Fruit fly (Drosophila melanogaster) whole organism, wandering third instar larva: Measurements from ENCODE around the gene CG13082.

Source experiments
- Abd-B ChIP-seq: fragments of >200 bp; optimal IDR thresholded peaks from 2 replicates; lab custom pipeline; 2017; ENCODE audit warnings: missing biosample characterization, missing genetic modification characterization
- CG32264 ChIP-seq: fragments of 200-800 bp; sonication (Bioruptor generic); optimal IDR thresholded peaks from 2 replicates; lab custom pipeline; 2016; ENCODE audit warnings: missing biosample characterization, missing genetic modification characterization
- CrebA ChIP-seq: fragments of 200-800 bp; sonication (Bioruptor generic); optimal IDR thresholded peaks from 2 replicates; lab custom pipeline; 2016; ENCODE audit warnings: missing biosample characterization, mild to moderate bottlenecking, missing genetic modification characterization, borderline replicate concordance
- Dfd ChIP-seq: fragments of >200 bp; optimal IDR thresholded peaks from 2 replicates; lab custom pipeline; 2017; ENCODE audit warnings: missing biosample characterization, missing genetic modification characterization
- GATAd ChIP-seq: sonication (Bioruptor generic); optimal IDR thresholded peaks from 2 replicates; lab custom pipeline; 2016; ENCODE audit warnings: missing biosample characterization, missing genetic modification characterization
- HLH106 ChIP-seq: fragments of 200-800 bp; optimal IDR thresholded peaks from 3 replicates; lab custom pipeline; 2019; ENCODE audit warnings: missing biosample characterization, mild to moderate bottlenecking, missing genetic modification characterization, moderate library complexity
- Hnf4 ChIP-seq: fragments of 200-800 bp; sonication (Bioruptor generic); optimal IDR thresholded peaks from 2 replicates; lab custom pipeline; 2016; ENCODE audit warnings: missing biosample characterization, mild to moderate bottlenecking, missing genetic modification characterization
- Hr78 ChIP-seq: fragments of >200 bp; optimal IDR thresholded peaks from 2 replicates; lab custom pipeline; 2017; ENCODE audit warnings: missing biosample characterization, missing genetic modification characterization
- Hr83 ChIP-seq: fragments of 200-300 bp; sonication (Bioruptor generic); optimal IDR thresholded peaks from 2 replicates; lab custom pipeline; 2016; ENCODE audit warnings: missing biosample characterization, mild to moderate bottlenecking, missing genetic modification characterization, moderate library complexity; ENCODE audit not compliant: poor library complexity, severe bottlenecking
- Jra ChIP-seq: sonication (Bioruptor generic); optimal IDR thresholded peaks from 2 replicates; lab custom pipeline; 2016; ENCODE audit warnings: missing biosample characterization, missing genetic modification characterization
- Myc ChIP-seq: fragments of >200 bp; optimal IDR thresholded peaks from 2 replicates; lab custom pipeline; 2017
- N ChIP-seq: fragments of >200 bp; optimal IDR thresholded peaks from 2 replicates; lab custom pipeline; 2018; ENCODE audit warnings: missing biosample characterization, missing external identifiers, missing genetic modification characterization
- OdsH ChIP-seq: fragments of 200-800 bp; sonication (Bioruptor generic); optimal IDR thresholded peaks from 2 replicates; lab custom pipeline; 2016; ENCODE audit warnings: missing biosample characterization, mild to moderate bottlenecking, missing genetic modification characterization
- Rel ChIP-seq, 2 experiments: fragments of 200-800 bp; sonication (Bioruptor generic) in 1 of 2; optimal IDR thresholded peaks; 2 replicates in 1 of 2; 3 replicates in 1 of 2; lab custom pipeline; 2016 to 2019; ENCODE audit warnings: mild to moderate bottlenecking in 2 of 2, missing biosample characterization in 2 of 2, missing genetic modification characterization in 2 of 2, moderate library complexity in 1 of 2
- Sp1 ChIP-seq: fragments of 200-800 bp; sonication (Bioruptor generic); optimal IDR thresholded peaks from 3 replicates; lab custom pipeline; 2019; ENCODE audit warnings: missing biosample characterization, mild to moderate bottlenecking, missing genetic modification characterization, moderate library complexity
- Vsx2 ChIP-seq: fragments of 200-300, 225-300 bp; sonication (Bioruptor generic); optimal IDR thresholded peaks from 2 replicates; lab custom pipeline; 2018; ENCODE audit warnings: missing biosample characterization, missing genetic modification characterization; ENCODE audit not compliant: partially characterized antibody
- br ChIP-seq: fragments of 200-800 bp; sonication (Bioruptor generic); optimal IDR thresholded peaks from 2 replicates; lab custom pipeline; 2016; ENCODE audit warnings: missing biosample characterization, missing genetic modification characterization
- brk ChIP-seq: fragments of 200-800 bp; sonication (Bioruptor generic); optimal IDR thresholded peaks from 2 replicates; lab custom pipeline; 2016; ENCODE audit warnings: missing biosample characterization, mild to moderate bottlenecking, missing genetic modification characterization
- dl ChIP-seq, 2 experiments: fragments of 175-275, 200-275 bp in 1 of 2; fragments of 200-275 bp in 1 of 2; sonication (Bioruptor generic); optimal IDR thresholded peaks; lab custom pipeline; 2018; ENCODE audit warnings: mild to moderate bottlenecking in 2 of 2, missing biosample characterization in 2 of 2, missing genetic modification characterization in 2 of 2, moderate library complexity in 2 of 2; ENCODE audit not compliant: partially characterized antibody in 2 of 2, insufficient read depth in 1 of 2
- dmrt93B ChIP-seq: fragments of 200-800 bp; sonication (Bioruptor generic); optimal IDR thresholded peaks from 2 replicates; lab custom pipeline; 2018; ENCODE audit warnings: missing biosample characterization, mild to moderate bottlenecking, missing genetic modification characterization
- dsf ChIP-seq: sonication (Bioruptor generic); optimal IDR thresholded peaks from 2 replicates; lab custom pipeline; 2016; ENCODE audit warnings: missing biosample characterization, missing genetic modification characterization, borderline replicate concordance
- ey ChIP-seq: fragments of 200-800 bp; sonication (Bioruptor generic); optimal IDR thresholded peaks from 2 replicates; lab custom pipeline; 2016; ENCODE audit warnings: missing biosample characterization, missing genetic modification characterization
- foxo ChIP-seq, 2 experiments: fragments of 200-800 bp; sonication (Bioruptor generic); optimal IDR thresholded peaks; 2 replicates in 1 of 2; 3 replicates in 1 of 2; lab custom pipeline; 2016 to 2017; ENCODE audit warnings: missing biosample characterization in 2 of 2, missing genetic modification characterization in 2 of 2
- fru ChIP-seq: fragments of 200-800 bp; sonication (Bioruptor generic); optimal IDR thresholded peaks from 3 replicates; lab custom pipeline; 2016; ENCODE audit warnings: missing biosample characterization, mild to moderate bottlenecking, missing genetic modification characterization
- h ChIP-seq: fragments of 200-800 bp; sonication (Bioruptor generic); optimal IDR thresholded peaks from 3 replicates; lab custom pipeline; 2016; ENCODE audit warnings: missing biosample characterization, mild to moderate bottlenecking, missing genetic modification characterization
- lola ChIP-seq: fragments of >200 bp; optimal IDR thresholded peaks from 2 replicates; lab custom pipeline; 2017; ENCODE audit warnings: missing biosample characterization, missing genetic modification characterization
- pan ChIP-seq: fragments of >200 bp; optimal IDR thresholded peaks from 2 replicates; lab custom pipeline; 2017
- psq ChIP-seq: fragments of 200-800 bp; sonication (Bioruptor generic); optimal IDR thresholded peaks from 3 replicates; lab custom pipeline; 2017; ENCODE audit warnings: missing biosample characterization, mild to moderate bottlenecking, missing genetic modification characterization, moderate library complexity
- rgr ChIP-seq: fragments of 200-800 bp; sonication (Bioruptor generic); optimal IDR thresholded peaks from 3 replicates; lab custom pipeline; 2016; ENCODE audit warnings: missing biosample characterization, mild to moderate bottlenecking, missing genetic modification characterization
- sv ChIP-seq: fragments of 200-800 bp; sonication (Bioruptor generic); optimal IDR thresholded peaks from 3 replicates; lab custom pipeline; 2016; ENCODE audit warnings: missing biosample characterization, missing genetic modification characterization
- tai ChIP-seq: sonication (Bioruptor generic); optimal IDR thresholded peaks from 2 replicates; lab custom pipeline; 2016; ENCODE audit warnings: missing biosample characterization, missing genetic modification characterization
- usp ChIP-seq: fragments of >200 bp; optimal IDR thresholded peaks from 2 replicates; lab custom pipeline; 2017; ENCODE audit warnings: missing biosample characterization, missing genetic modification characterization
- woc ChIP-seq: sonication (Bioruptor generic); optimal IDR thresholded peaks from 2 replicates; lab custom pipeline; 2016; ENCODE audit warnings: missing biosample characterization, mild to moderate bottlenecking, missing genetic modification characterization

The CG13082 gene

DNA sequence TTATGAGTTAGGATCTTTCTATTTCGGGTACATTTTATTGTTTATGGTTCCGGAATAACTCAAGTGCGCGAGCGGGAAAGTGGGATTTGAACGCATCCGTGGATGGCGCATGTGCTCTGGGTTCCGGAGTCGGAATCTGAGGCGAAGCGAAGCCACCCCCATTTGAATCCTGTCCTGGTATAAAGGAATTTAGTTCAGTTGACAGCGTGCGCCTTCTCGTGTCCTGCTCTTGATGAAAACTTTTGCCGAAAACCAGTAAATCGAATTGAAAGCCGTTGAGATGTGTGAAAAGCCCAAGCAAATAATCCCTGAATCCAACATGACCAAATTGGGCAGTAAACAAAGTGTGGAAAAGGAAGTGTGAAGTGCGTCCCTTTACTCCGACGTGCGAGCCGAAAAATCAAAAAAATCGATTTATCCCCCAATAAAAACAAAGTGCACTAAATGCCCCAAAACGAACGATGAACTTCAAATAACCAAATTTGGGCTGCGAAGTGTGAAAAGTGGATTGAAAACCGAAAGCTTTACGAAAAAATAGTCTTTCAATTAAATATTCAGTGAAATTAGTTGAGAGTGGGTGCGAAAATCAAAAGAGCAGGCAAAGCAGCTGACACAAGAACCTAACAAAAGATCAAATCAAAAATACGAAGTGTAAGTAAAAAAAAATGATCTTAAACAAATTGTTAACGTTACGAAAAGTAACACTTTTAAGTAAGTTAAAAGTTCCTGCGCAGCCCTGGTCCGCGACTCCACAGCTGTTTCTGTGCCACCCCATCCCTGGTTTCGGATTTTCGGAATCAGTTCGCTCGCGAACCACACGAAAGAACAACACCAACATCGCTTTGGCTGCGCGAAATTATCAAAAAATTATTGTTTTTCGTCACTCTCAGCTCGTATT, 48.5 kb downstream of the CG13082 start, which contains the start of gene Lar:
Gene Lar, plus strand, starts transcription at position 188 of the 898 bp plus-strand sequence.
- TF ChIP-seq HLH106 (tag; lab: Kevin White, UChicago) = peak; percentile 59
- TF ChIP-seq Sp1 (GFP tag; lab: Kevin White, UChicago) = peak; percentile 55
- TF ChIP-seq CrebA (GFP tag; lab: Kevin White, UChicago) = no peak
- TF ChIP-seq Myc (lab: Kevin White, UChicago) = no peak
- no peak for TF ChIP-seq dl (GFP tag; optimal IDR thresholded peaks at IDR 0.05; lab: Kevin White, UChicago; ENCODE audit: insufficient read depth in 1 of 2, partially characterized antibody in 2 of 2)
- TF ChIP-seq Hnf4 (GFP tag; lab: Kevin White, UChicago) = no peak
- TF ChIP-seq tai (GFP tag; lab: Kevin White, UChicago) = no peak
- no peak for TF ChIP-seq Jra (GFP tag; lab: Kevin White, UChicago)
- peak in 1 of 2 experiments; percentile 70 for TF ChIP-seq foxo (GFP tag; optimal IDR thresholded peaks at IDR 0.05; lab: Kevin White, UChicago)
- no peak for TF ChIP-seq usp (GFP tag; lab: Kevin White, UChicago)
- peak; percentile 63 for TF ChIP-seq woc
- TF ChIP-seq fru (GFP tag; lab: Kevin White, UChicago) = peak; percentile 61
- TF ChIP-seq OdsH (GFP tag; lab: Kevin White, UChicago) = peak; percentile 41
- TF ChIP-seq lola (GFP tag; lab: Kevin White, UChicago) = no peak
- peak; percentile 61 for TF ChIP-seq h (GFP tag; lab: Kevin White, UChicago)
- no peak for TF ChIP-seq Dfd (GFP tag; lab: Kevin White, UChicago)
- no peak for TF ChIP-seq Rel (GFP tag; optimal IDR thresholded peaks at IDR 0.05; lab: Kevin White, UChicago)
- peak; percentile 47 for TF ChIP-seq Rel (tag; optimal IDR thresholded peaks at IDR 0.05; lab: Kevin White, UChicago)
- TF ChIP-seq Hr78 = no peak
- peak; percentile 72 for TF ChIP-seq Hr83 (GFP tag; lab: Kevin White, UChicago)
- TF ChIP-seq br (GFP tag; lab: Kevin White, UChicago) = peak; percentile 65
- TF ChIP-seq ey (GFP tag; lab: Kevin White, UChicago) = peak; percentile 55
- peak; percentile 70 for TF ChIP-seq rgr
- TF ChIP-seq sv = peak; percentile 72
- no peak for TF ChIP-seq CG32264
- TF ChIP-seq psq = peak; percentile 43
- TF ChIP-seq, all 38 proteins: peak for 14

DNA sequence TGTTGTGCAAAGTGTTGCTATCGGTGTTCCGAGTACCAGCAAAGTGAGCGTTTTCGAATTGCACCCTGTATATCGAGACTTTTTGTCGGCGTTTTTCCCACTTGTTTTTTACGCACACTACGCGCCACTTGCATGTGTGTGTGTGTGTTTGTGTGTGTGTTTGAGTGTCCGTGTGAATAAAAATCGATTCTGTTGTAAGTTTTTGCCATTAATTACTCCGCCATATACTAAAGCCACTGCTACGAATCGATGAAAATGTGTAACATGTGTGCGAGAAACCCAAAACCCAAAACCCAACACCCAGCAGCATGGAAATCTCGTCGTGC, 49.1 kb downstream of the CG13082 start:
- TF ChIP-seq Vsx2 (GFP tag; lab: Kevin White, UChicago) (no peak), N (GFP tag; lab: Kevin White, UChicago) (peak; percentile 66), dmrt93B (GFP tag; lab: Kevin White, UChicago) (no peak), tai (GFP tag; lab: Kevin White, UChicago) (no peak), CG32264 (no peak), Dfd (GFP tag; lab: Kevin White, UChicago) (no peak), Rel (GFP tag; optimal IDR thresholded peaks at IDR 0.05; lab: Kevin White, UChicago) (no peak), Rel (tag; optimal IDR thresholded peaks at IDR 0.05; lab: Kevin White, UChicago) (no peak), rgr (no peak)

DNA sequence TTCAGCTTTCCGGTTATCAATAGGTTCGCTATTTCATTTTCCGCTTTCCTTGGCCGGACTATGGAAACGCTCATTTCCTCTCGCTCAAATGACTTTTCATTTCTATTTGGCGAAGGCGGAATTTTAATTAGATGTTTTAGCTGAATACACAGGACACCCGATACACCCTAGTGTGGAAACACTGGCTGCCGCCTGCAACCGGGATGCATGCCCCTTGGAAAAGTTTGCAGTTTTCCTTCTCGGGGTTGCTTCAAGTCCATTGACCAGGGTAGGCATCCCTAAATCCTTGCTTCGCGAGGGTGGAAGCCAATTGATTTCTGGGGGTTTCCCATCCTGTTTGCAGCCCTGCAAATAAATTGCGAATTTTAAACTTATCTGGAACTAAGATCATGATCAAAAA, 50.7 kb downstream of the CG13082 start:
- TF ChIP-seq psq = no peak
- no peak for TF ChIP-seq Rel (GFP tag; optimal IDR thresholded peaks at IDR 0.05; lab: Kevin White, UChicago)
- no peak for TF ChIP-seq Rel (tag; optimal IDR thresholded peaks at IDR 0.05; lab: Kevin White, UChicago)
- no peak for TF ChIP-seq tai (GFP tag; lab: Kevin White, UChicago)
- no peak for TF ChIP-seq GATAd (GFP tag; lab: Kevin White, UChicago)
- no peak for TF ChIP-seq Sp1 (GFP tag; lab: Kevin White, UChicago)
- no peak for TF ChIP-seq Hr83 (GFP tag; lab: Kevin White, UChicago)
- no peak for TF ChIP-seq Jra (GFP tag; lab: Kevin White, UChicago)
- TF ChIP-seq Hnf4 (GFP tag; lab: Kevin White, UChicago) = no peak
- no peak for TF ChIP-seq usp (GFP tag; lab: Kevin White, UChicago)
- no peak for TF ChIP-seq dsf
- no peak for TF ChIP-seq h (GFP tag; lab: Kevin White, UChicago)
- TF ChIP-seq brk = no peak
- TF ChIP-seq foxo (GFP tag; optimal IDR thresholded peaks at IDR 0.05; lab: Kevin White, UChicago) = no peak
- no peak for TF ChIP-seq pan (lab: Kevin White, UChicago)
- no peak for TF ChIP-seq Abd-B
